Fruit fly (Drosophila melanogaster) whole organism, embryonic: ENCODE measurements around the gene UbcE2H.

ENCODE experiments used
- Asciz ChIP-seq: fragments of 200-800 bp; sonication (Bioruptor generic); optimal IDR thresholded peaks from 2 replicates; lab custom pipeline; 2017; ENCODE audit warnings: missing biosample characterization, mild to moderate bottlenecking, missing genetic modification characterization, missing genetic modification reagents
- BtbVII ChIP-seq: fragments of 200-800 bp; sonication (Bioruptor generic); optimal IDR thresholded peaks from 3 replicates; lab custom pipeline; 2017; ENCODE audit warnings: missing biosample characterization, mild to moderate bottlenecking, missing genetic modification characterization
- CG10366 ChIP-seq: fragments of 200-800 bp; sonication (Bioruptor generic); IDR thresholded peaks from 2 replicates; pipeline ENCODE4 v1.3.6; 2022; ENCODE audit warnings: missing biosample characterization, missing genetic modification characterization
- CG10431 ChIP-seq: fragments of 200-800 bp; sonication (Bioruptor generic); optimal IDR thresholded peaks from 3 replicates; lab custom pipeline; 2018; ENCODE audit warnings: missing biosample characterization, mild to moderate bottlenecking, missing genetic modification characterization
- CG11504 ChIP-seq: fragments of 200-800 bp; sonication (Bioruptor generic); optimal IDR thresholded peaks from 3 replicates; lab custom pipeline; 2019; ENCODE audit warnings: missing biosample characterization, mild to moderate bottlenecking, missing genetic modification characterization, moderate library complexity
- CG12391 ChIP-seq: fragments of 200-800 bp; sonication (Bioruptor generic); optimal IDR thresholded peaks from 3 replicates; lab custom pipeline; 2018; ENCODE audit warnings: missing biosample characterization, mild to moderate bottlenecking, missing genetic modification characterization, moderate library complexity
- CG12659 ChIP-seq: fragments of 200-800 bp; sonication (Bioruptor generic); optimal IDR thresholded peaks from 3 replicates; lab custom pipeline; 2017; ENCODE audit warnings: mild to moderate bottlenecking, missing biosample characterization, missing genetic modification reagents, missing genetic modification characterization
- CG1529 ChIP-seq: fragments of 200-800 bp; sonication (Bioruptor generic); optimal IDR thresholded peaks from 3 replicates; lab custom pipeline; 2018; ENCODE audit warnings: missing biosample characterization, missing genetic modification characterization
- CG15601 ChIP-seq: fragments of 200-800 bp; sonication (Bioruptor generic); optimal IDR thresholded peaks from 3 replicates; lab custom pipeline; 2019; ENCODE audit warnings: missing biosample characterization, mild to moderate bottlenecking, missing genetic modification characterization, moderate library complexity
- CG1603 ChIP-seq: fragments of 200-800 bp; sonication (Bioruptor generic); optimal IDR thresholded peaks from 2 replicates; lab custom pipeline; 2019; ENCODE audit warnings: missing biosample characterization, mild to moderate bottlenecking, missing genetic modification characterization, moderate library complexity
- CG16863 ChIP-seq: fragments of 200-800 bp; sonication (Bioruptor generic); optimal IDR thresholded peaks from 3 replicates; lab custom pipeline; 2016; ENCODE audit warnings: missing biosample characterization, missing genetic modification characterization
- CG17802 ChIP-seq: fragments of 200-800 bp; sonication (Bioruptor generic); optimal IDR thresholded peaks from 2 replicates; lab custom pipeline; 2018; ENCODE audit warnings: missing biosample characterization, mild to moderate bottlenecking, missing genetic modification characterization, moderate library complexity
- CG2116 ChIP-seq: fragments of 200-800 bp; sonication (Bioruptor generic); optimal IDR thresholded peaks from 3 replicates; lab custom pipeline; 2018; ENCODE audit warnings: missing biosample characterization, mild to moderate bottlenecking, missing genetic modification characterization
- CG2678 ChIP-seq: fragments of 200-800 bp; sonication (Bioruptor generic); optimal IDR thresholded peaks from 3 replicates; lab custom pipeline; 2019; ENCODE audit warnings: missing biosample characterization, mild to moderate bottlenecking, missing genetic modification characterization, moderate library complexity
- CG3726 ChIP-seq: fragments of 200-800 bp; sonication (Bioruptor generic); IDR thresholded peaks from 3 replicates; pipeline ENCODE4, ENCODE4 v1.3.6; 2022; ENCODE audit warnings: missing biosample characterization, missing genetic modification characterization
- CG4404 ChIP-seq: fragments of 200-800 bp; sonication (Bioruptor generic); IDR thresholded peaks from 2 replicates; pipeline ENCODE4 v1.3.6; 2022; ENCODE audit warnings: missing biosample characterization, missing genetic modification characterization
- CG4424 ChIP-seq: fragments of 200-800 bp; sonication (Bioruptor generic); optimal IDR thresholded peaks from 3 replicates; lab custom pipeline; 2016; ENCODE audit warnings: missing biosample characterization, missing genetic modification characterization
- CG7556 ChIP-seq: fragments of 200-800 bp; sonication (Bioruptor generic); optimal IDR thresholded peaks from 2 replicates; lab custom pipeline; 2017; ENCODE audit warnings: missing biosample characterization, mild to moderate bottlenecking, missing genetic modification characterization
- CG7839 ChIP-seq: fragments of 200-800 bp; sonication (Bioruptor generic); optimal IDR thresholded peaks from 3 replicates; lab custom pipeline; 2018; ENCODE audit warnings: missing biosample characterization, mild to moderate bottlenecking, missing genetic modification characterization, moderate library complexity
- CG8388 ChIP-seq: fragments of 200-800 bp; sonication (Bioruptor generic); optimal IDR thresholded peaks from 2 replicates; lab custom pipeline; 2019; ENCODE audit warnings: missing biosample characterization, mild to moderate bottlenecking, missing genetic modification characterization, moderate library complexity
- CG8944 ChIP-seq: fragments of 200-800 bp; sonication (Bioruptor generic); optimal IDR thresholded peaks from 3 replicates; lab custom pipeline; 2016; ENCODE audit warnings: missing biosample characterization, missing genetic modification characterization
- CG9876 ChIP-seq: fragments of 200-800 bp; sonication (Bioruptor generic); optimal IDR thresholded peaks from 2 replicates; lab custom pipeline; 2016; ENCODE audit warnings: missing biosample characterization, missing genetic modification characterization
- Camta ChIP-seq: fragments of 200-800 bp; sonication (Bioruptor generic); optimal IDR thresholded peaks from 2 replicates; lab custom pipeline; 2016; ENCODE audit warnings: missing biosample characterization, missing genetic modification characterization
- D19B ChIP-seq: fragments of 200-800 bp; sonication (Bioruptor generic); optimal IDR thresholded peaks from 2 replicates; lab custom pipeline; 2017; ENCODE audit warnings: missing biosample characterization, mild to moderate bottlenecking, missing genetic modification characterization
- E2f1 ChIP-seq: fragments of 200-800 bp; sonication (Bioruptor generic); IDR thresholded peaks from 2 replicates; pipeline ENCODE4 v1.3.6; 2022; ENCODE audit warnings: missing biosample characterization, missing genetic modification characterization
- Gug ChIP-seq: fragments of 200-800 bp; sonication (Bioruptor generic); IDR thresholded peaks from 4 replicates; pipeline ENCODE4 v1.3.6; 2022; ENCODE audit warnings: missing biosample characterization, missing genetic modification characterization
- Pdp1 ChIP-seq, 2 experiments: fragments of 200-800 bp; sonication (Bioruptor generic); optimal IDR thresholded peaks; 3 replicates each; lab custom pipeline; 2016; ENCODE audit warnings: missing biosample characterization in 2 of 2, missing genetic modification characterization in 2 of 2, mild to moderate bottlenecking in 1 of 2, moderate library complexity in 1 of 2
- Poxn ChIP-seq: fragments of 200-800 bp; sonication (Bioruptor generic); IDR thresholded peaks from 2 replicates; pipeline ENCODE4 v1.3.6; 2022; ENCODE audit warnings: missing biosample characterization, missing genetic modification characterization
- Rfx ChIP-seq: fragments of 200-800 bp; sonication (Bioruptor generic); IDR thresholded peaks from 2 replicates; pipeline ENCODE4 v1.3.6; 2022; ENCODE audit warnings: missing biosample characterization, missing genetic modification characterization
- Sox102F ChIP-seq: fragments of 200-800 bp; sonication (Bioruptor generic); optimal IDR thresholded peaks from 2 replicates; lab custom pipeline; 2018; ENCODE audit warnings: missing biosample characterization, mild to moderate bottlenecking, missing genetic modification characterization, moderate library complexity
- Xrp1 ChIP-seq: fragments of 200-800 bp; sonication (Bioruptor generic); IDR thresholded peaks from 2 replicates; pipeline ENCODE4 v1.3.6; 2022; ENCODE audit warnings: missing biosample characterization, missing genetic modification characterization
- az2 ChIP-seq: fragments of 200-800 bp; sonication (Bioruptor generic); optimal IDR thresholded peaks from 3 replicates; lab custom pipeline; 2016; ENCODE audit warnings: missing biosample characterization, missing genetic modification characterization
- corto ChIP-seq: fragments of 200-800 bp; sonication (Bioruptor generic); optimal IDR thresholded peaks from 2 replicates; lab custom pipeline; 2016; ENCODE audit warnings: missing biosample characterization, mild to moderate bottlenecking, missing genetic modification characterization, moderate library complexity
- fd64A ChIP-seq: fragments of 200-800 bp; sonication (Bioruptor generic); optimal IDR thresholded peaks from 3 replicates; lab custom pipeline; 2018; ENCODE audit warnings: missing biosample characterization, mild to moderate bottlenecking, missing genetic modification characterization
- gce ChIP-seq: fragments of 200-800 bp; sonication (Bioruptor generic); IDR thresholded peaks from 3 replicates; pipeline ENCODE4 v1.3.6; 2022; ENCODE audit warnings: missing biosample characterization, missing genetic modification characterization
- her ChIP-seq: fragments of 200-800 bp; sonication (Bioruptor generic); optimal IDR thresholded peaks from 2 replicates; lab custom pipeline; 2016; ENCODE audit warnings: missing biosample characterization, missing genetic modification characterization
- lilli ChIP-seq: fragments of 200-800 bp; sonication (Bioruptor generic); optimal IDR thresholded peaks from 3 replicates; lab custom pipeline; 2016; ENCODE audit warnings: missing biosample characterization, missing genetic modification characterization
- lov ChIP-seq, 2 experiments: fragments of 200-800 bp in 1 of 2; fragments of >200 bp in 1 of 2; sonication (Bioruptor generic) in 1 of 2; IDR thresholded peaks in 1 of 2; optimal IDR thresholded peaks in 1 of 2; 2 replicates in 1 of 2; 3 replicates in 1 of 2; pipeline versions ENCODE4 v1.3.6 to Lab custom; 2017 to 2022; ENCODE audit warnings: missing biosample characterization in 1 of 2, missing genetic modification characterization in 1 of 2
- org-1 ChIP-seq: fragments of 200-800 bp; sonication (Bioruptor generic); optimal IDR thresholded peaks from 2 replicates; lab custom pipeline; 2017; ENCODE audit warnings: missing biosample characterization, missing genetic modification characterization
- pan ChIP-seq, 4 experiments: fragments of >200 bp in 3 of 4; fragments of 200-800 bp in 1 of 4; sonication (Bioruptor generic) in 1 of 4; optimal IDR thresholded peaks in 3 of 4; IDR thresholded peaks in 1 of 4; 2 replicates each; pipeline versions ENCODE4 v1.3.6 to Lab custom; 2017 to 2022; ENCODE audit warnings: missing biosample characterization in 2 of 4, missing genetic modification characterization in 2 of 4, mixed read lengths in 1 of 4
- ranshi ChIP-seq: fragments of 200-800 bp; sonication (Bioruptor generic); IDR thresholded peaks from 2 replicates; pipeline ENCODE4 v1.3.6; 2022; ENCODE audit warnings: missing biosample characterization, missing genetic modification characterization
- rib ChIP-seq: fragments of 200-800 bp; sonication (Bioruptor generic); IDR thresholded peaks from 2 replicates; pipeline ENCODE4 v1.3.6; 2022; ENCODE audit warnings: missing biosample characterization, missing genetic modification characterization
- sisA ChIP-seq: fragments of 200-800 bp; sonication (Bioruptor generic); IDR thresholded peaks from 2 replicates; pipeline ENCODE4 v1.3.6; 2022; ENCODE audit warnings: missing biosample characterization, missing genetic modification characterization
- sna ChIP-seq: fragments of 200-800 bp; sonication (Bioruptor generic); IDR thresholded peaks from 2 replicates; pipeline ENCODE4 v1.3.6; 2022; ENCODE audit warnings: missing biosample characterization, missing genetic modification characterization; ENCODE audit not compliant: partially characterized antibody
- sqz ChIP-seq: fragments of 200-800 bp; sonication (Bioruptor generic); optimal IDR thresholded peaks from 3 replicates; lab custom pipeline; 2018; ENCODE audit warnings: missing biosample characterization, mild to moderate bottlenecking, missing genetic modification characterization
- vvl ChIP-seq: fragments of 200-800 bp; sonication (Bioruptor generic); IDR thresholded peaks from 2 replicates; pipeline ENCODE4 v1.3.6; 2022; ENCODE audit warnings: missing biosample characterization, missing genetic modification characterization
- wdn ChIP-seq: fragments of 200-800 bp; sonication (Bioruptor generic); IDR thresholded peaks from 2 replicates; pipeline ENCODE4 v1.3.6; 2022; ENCODE audit warnings: missing biosample characterization, missing genetic modification characterization
- zen ChIP-seq: fragments of 200-800 bp; sonication (Bioruptor generic); optimal IDR thresholded peaks from 3 replicates; lab custom pipeline; 2018; ENCODE audit warnings: missing biosample characterization, mild to moderate bottlenecking, missing genetic modification characterization, moderate library complexity
- zfh1 ChIP-seq: fragments of 200-800 bp; sonication (Bioruptor generic); IDR thresholded peaks from 3 replicates; pipeline ENCODE4 v1.3.6; 2022; ENCODE audit warnings: missing biosample characterization, missing genetic modification characterization

Gene UbcE2H

dm6 chrX:8126149-8126548 lies 32.3 kb upstream of the UbcE2H start (continued):
- TF ChIP-seq her (GFP tag; lab: Kevin White, UChicago) (no peak), E2f1 (peak; percentile 43), zen (tag; lab: Kevin White, UChicago) (peak; percentile 56), az2 (GFP tag; lab: Kevin White, UChicago) (peak; percentile 69), CG3726 (GFP tag; lab: Robert Waterston, UW) (peak; percentile 54; the same call in 1 of the 3 replicates), vvl (peak; percentile 72), Pdp1 (GFP tag; optimal IDR thresholded peaks at IDR 0.05; lab: Kevin White, UChicago) (peak; percentile 31 to 43), Gug (GFP tag; lab: Robert Waterston, UW) (peak; percentile 26; the same call in 1 of the 4 replicates), CG10366 (peak; percentile 54; the same call in 1 of the 2 replicates), corto (no peak), Poxn (GFP tag; lab: Robert Waterston, UW) (no peak), wdn (GFP tag; lab: Robert Waterston, UW) (no peak), lov (optimal IDR thresholded peaks at IDR 0.05; lab: Kevin White, UChicago) (no peak), lov (GFP tag; IDR thresholded peaks at IDR 0.05; lab: Robert Waterston, UW) (0 out of 3 replicates have a peak, but pooled peaks have one; percentile 57), CG2116 (GFP tag; lab: Kevin White, UChicago) (peak; percentile 50), gce (GFP tag; lab: Robert Waterston, UW) (peak; percentile 61; the same call in 1 of the 3 replicates), ranshi (GFP tag; lab: Robert Waterston, UW) (peak; percentile 50; the same call in 1 of the 2 replicates), Asciz (GFP tag; lab: Kevin White, UChicago) (peak; percentile 49), CG1529 (GFP tag; lab: Kevin White, UChicago) (peak; percentile 56), CG12391 (tag; lab: Kevin White, UChicago) (peak; percentile 73), CG16863 (GFP tag; lab: Kevin White, UChicago) (peak; percentile 55), CG11504 (tag; lab: Kevin White, UChicago) (peak; percentile 77), CG1603 (peak; percentile 84), rib (no peak), CG4424 (GFP tag; lab: Kevin White, UChicago) (peak; percentile 69), CG8388 (GFP tag; lab: Kevin White, UChicago) (peak; percentile 74), CG9876 (GFP tag; lab: Kevin White, UChicago) (no peak), CG4404 (peak; percentile 35; the same call in 1 of the 2 replicates), Rfx (GFP tag; lab: Robert Waterston, UW) (no peak), sna (GFP tag; lab: Robert Waterston, UW) (no peak), CG12659 (GFP tag; lab: Kevin White, UChicago) (peak; percentile 11), org-1 (peak; percentile 15), lilli (GFP tag; lab: Kevin White, UChicago) (peak; percentile 42), CG7556 (GFP tag; lab: Kevin White, UChicago) (peak; percentile 24), fd64A (GFP tag; lab: Kevin White, UChicago) (peak; percentile 47), CG2678 (tag; lab: Kevin White, UChicago) (peak; percentile 64), zfh1 (GFP tag; lab: Robert Waterston, UW) (peak; percentile 82), CG17802 (tag; lab: Kevin White, UChicago) (peak; percentile 28), Xrp1 (GFP tag; lab: Robert Waterston, UW) (peak; percentile 76), CG8944 (GFP tag; lab: Kevin White, UChicago) (peak; percentile 53), pan (optimal IDR thresholded peaks at IDR 0.05; lab: Kevin White, UChicago) (no peak), pan (GFP tag; optimal IDR thresholded peaks at IDR 0.05 in 1 of 2, IDR thresholded peaks at IDR 0.05 in 1 of 2) (peak in 1 of 2 experiments; percentile 58), BtbVII (GFP tag; lab: Kevin White, UChicago) (no peak), CG15601 (tag; lab: Kevin White, UChicago) (peak; percentile 73), Camta (GFP tag; lab: Kevin White, UChicago) (peak; percentile 35), sisA (GFP tag; lab: Robert Waterston, UW) (peak; percentile 67), CG10431 (GFP tag; lab: Kevin White, UChicago) (peak; percentile 11), D19B (GFP tag; lab: Kevin White, UChicago) (peak; percentile 23), sqz (GFP tag; lab: Kevin White, UChicago) (no peak), CG7839 (tag; lab: Kevin White, UChicago) (peak; percentile 64), Sox102F (GFP tag; lab: Kevin White, UChicago) (peak; percentile 88)
